Fruit fly (Drosophila melanogaster): ENCODE results near the gene Jon66Ci.

Jon66Ci gene

dm6 chr3L:8424831-8425336 is 33.5 kb downstream of the Jon66Ci start, which contains the start of gene Cbl (continued):
- no peak for TF ChIP-seq Awh (GFP tag; IDR thresholded peaks at IDR 0.05)
- TF ChIP-seq Ets65A (GFP tag), result peak; percentile 55
- TF ChIP-seq az2 (GFP tag; optimal IDR thresholded peaks at IDR 0.05), result no peak
- no peak for TF ChIP-seq cas (GFP tag; IDR thresholded peaks at IDR 0.05)
- no peak for TF ChIP-seq tgo (GFP tag; IDR thresholded peaks at IDR 0.05)
- TF ChIP-seq CG2889 (GFP tag; IDR thresholded peaks at IDR 0.05), result no peak
- no peak for TF ChIP-seq D19B (GFP tag; optimal IDR thresholded peaks at IDR 0.05)
- TF ChIP-seq Side (GFP tag; optimal IDR thresholded peaks at IDR 0.05), result peak; percentile 6
- TF ChIP-seq Dip3 (GFP tag; optimal IDR thresholded peaks at IDR 0.05), result no peak
- TF ChIP-seq Doc2 (GFP tag; IDR thresholded peaks at IDR 0.05), result no peak
- TF ChIP-seq Doc3 (GFP tag; IDR thresholded peaks at IDR 0.05; ENCODE audit: partially characterized antibody), result no peak
- TF ChIP-seq sqz (GFP tag; optimal IDR thresholded peaks at IDR 0.05), result no peak
- no peak for TF ChIP-seq corto (GFP tag; optimal IDR thresholded peaks at IDR 0.05)
- TF ChIP-seq ftz-f1 (GFP tag; optimal IDR thresholded peaks at IDR 0.05), result peak; percentile 58
- peak; percentile 12 for TF ChIP-seq CG4854 (GFP tag; optimal IDR thresholded peaks at IDR 0.05)
- TF ChIP-seq CG13775 (GFP tag; optimal IDR thresholded peaks at IDR 0.05), result no peak
- peak; percentile 68 for TF ChIP-seq CG7987 (GFP tag; optimal IDR thresholded peaks at IDR 0.05)
- no peak for TF ChIP-seq fu2 (GFP tag; optimal IDR thresholded peaks at IDR 0.05)
- TF ChIP-seq pros (GFP tag; optimal IDR thresholded peaks at IDR 0.05), result no peak
- no peak for TF ChIP-seq Neu2 (GFP tag; optimal IDR thresholded peaks at IDR 0.05; ENCODE audit: borderline replicate concordance)
- TF ChIP-seq Bteb2 (GFP tag; optimal IDR thresholded peaks at IDR 0.05), result no peak
- TF ChIP-seq lmd (GFP tag; IDR thresholded peaks at IDR 0.05), result no peak
- TF ChIP-seq fd3F (GFP tag; optimal IDR thresholded peaks at IDR 0.05), result no peak
- no peak for TF ChIP-seq CG15696 (tag; optimal IDR thresholded peaks at IDR 0.05)
- no peak for TF ChIP-seq CG10959 (GFP tag; IDR thresholded peaks at IDR 0.05)
- TF ChIP-seq CG30020 (tag; optimal IDR thresholded peaks at IDR 0.05), result no peak
- TF ChIP-seq Hand (GFP tag; optimal IDR thresholded peaks at IDR 0.05), result no peak
- TF ChIP-seq tio (GFP tag; optimal IDR thresholded peaks at IDR 0.05), result no peak
- TF ChIP-seq ash1 (GFP tag; optimal IDR thresholded peaks at IDR 0.05), result no peak
- TF ChIP-seq z (GFP tag; IDR thresholded peaks at IDR 0.05), result no peak
- peak; percentile 49; the same call in 1 of the 2 replicates for TF ChIP-seq Bgb (GFP tag; IDR thresholded peaks at IDR 0.05; ENCODE audit: partially characterized antibody)
- TF ChIP-seq CG31224 (GFP tag; IDR thresholded peaks at IDR 0.05), result no peak
- TF ChIP-seq CG12219 (GFP tag; optimal IDR thresholded peaks at IDR 0.05), result no peak
- no peak for TF ChIP-seq slbo (GFP tag; IDR thresholded peaks at IDR 0.05)
- no peak for TF ChIP-seq Sox102F (GFP tag; optimal IDR thresholded peaks at IDR 0.05)
- no peak for TF ChIP-seq CG14965 (GFP tag; optimal IDR thresholded peaks at IDR 0.05; ENCODE audit: borderline replicate concordance)
- no peak for TF ChIP-seq lbe (GFP tag; optimal IDR thresholded peaks at IDR 0.05)
- no peak for TF ChIP-seq dmrt99B (tag; optimal IDR thresholded peaks at IDR 0.05)
- no peak for TF ChIP-seq GATAe (GFP tag; conservative IDR thresholded peaks at IDR 0.05)
- no peak for TF ChIP-seq tx (GFP tag; optimal IDR thresholded peaks at IDR 0.05)
- TF ChIP-seq trem (tag; optimal IDR thresholded peaks at IDR 0.05), result peak; percentile 69
- peak; percentile 12 for TF ChIP-seq Mes4 (GFP tag; optimal IDR thresholded peaks at IDR 0.05)
- TF ChIP-seq slou (GFP tag; optimal IDR thresholded peaks at IDR 0.05), result no peak
- TF ChIP-seq CG18011 (GFP tag; optimal IDR thresholded peaks at IDR 0.05), result no peak
- TF ChIP-seq CG12391 (tag; optimal IDR thresholded peaks at IDR 0.05), result peak; percentile 30
- peak; percentile 99 for TF ChIP-seq CG17385 (GFP tag; optimal IDR thresholded peaks at IDR 0.05)
- no peak for TF ChIP-seq Taf1 (GFP tag; IDR thresholded peaks at IDR 0.05)
- TF ChIP-seq Nf-YC (tag; optimal IDR thresholded peaks at IDR 0.05), result no peak
- TF ChIP-seq Meics (GFP tag; optimal IDR thresholded peaks at IDR 0.05), result no peak
- peak; percentile 67 for TF ChIP-seq sens (GFP tag)
- peak; percentile 84 for TF ChIP-seq Lhr (GFP tag; optimal IDR thresholded peaks at IDR 0.05)
- TF ChIP-seq sisA (GFP tag; IDR thresholded peaks at IDR 0.05), result no peak

Data from whole organism, embryonic.